Fruit fly (Drosophila melanogaster): ENCODE results near the gene mRpL9.

DNA sequence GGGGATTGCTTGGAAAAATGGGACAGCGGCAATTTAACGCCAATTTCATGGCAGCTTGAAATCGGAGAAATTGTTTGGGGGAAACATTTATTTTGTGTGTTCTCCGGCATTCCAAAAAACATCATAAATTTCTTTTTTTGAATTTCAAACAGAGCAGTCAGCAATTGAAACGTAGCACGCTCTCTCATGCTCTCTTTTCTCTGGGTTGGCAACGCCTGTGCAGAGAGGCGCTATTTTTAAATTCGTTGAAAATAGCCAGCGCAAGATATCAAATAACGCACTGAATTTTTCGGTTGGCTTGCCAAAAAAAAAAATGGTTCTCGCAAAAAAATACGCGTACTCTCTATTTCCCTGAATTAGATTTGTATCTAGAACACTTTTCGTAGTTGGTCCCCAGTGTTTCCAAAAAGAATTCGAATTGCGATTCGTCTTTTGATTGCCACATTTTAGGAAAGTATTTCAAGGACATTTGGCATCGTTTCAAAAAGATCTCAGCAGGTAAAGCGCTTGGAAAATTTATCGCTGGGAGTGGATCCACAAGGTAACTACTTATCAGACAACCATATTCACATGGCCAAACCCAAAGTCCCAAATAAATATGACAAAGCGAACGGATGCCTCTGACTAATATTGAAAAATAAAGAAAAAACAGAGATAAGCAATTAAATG is 44.4 kb upstream of the mRpL9 start:
- TF ChIP-seq Gsc (GFP tag; IDR thresholded peaks at IDR 0.05) (no peak), CG14441 (GFP tag; IDR thresholded peaks at IDR 0.05) (no peak), Atf-2 (GFP tag; optimal IDR thresholded peaks at IDR 0.05) (no peak), CG1647 (GFP tag; optimal IDR thresholded peaks at IDR 0.05) (no peak), Awh (GFP tag; IDR thresholded peaks at IDR 0.05) (no peak), CG3847 (GFP tag; IDR thresholded peaks at IDR 0.05) (no peak), Ets97D (GFP tag; optimal IDR thresholded peaks at IDR 0.05) (no peak)
